Worm (Caenorhabditis elegans): ENCODE data around the gene T26E4.7.

- TF ChIP-seq elt-1 (tag; optimal IDR thresholded peaks at IDR 0.05) (no peak), nhr-77 (tag; optimal IDR thresholded peaks at IDR 0.05) (no peak), nhr-11 (tag; optimal IDR thresholded peaks at IDR 0.05) (no peak), fos-1 (tag; optimal IDR thresholded peaks at IDR 0.05) (no peak)
These were observed at the start of gene T26E4.7 for ce11 chrV:15793270-15793669.
